Worm (Caenorhabditis elegans): ENCODE measurements around the gene let-99.

let-99 gene

DNA sequence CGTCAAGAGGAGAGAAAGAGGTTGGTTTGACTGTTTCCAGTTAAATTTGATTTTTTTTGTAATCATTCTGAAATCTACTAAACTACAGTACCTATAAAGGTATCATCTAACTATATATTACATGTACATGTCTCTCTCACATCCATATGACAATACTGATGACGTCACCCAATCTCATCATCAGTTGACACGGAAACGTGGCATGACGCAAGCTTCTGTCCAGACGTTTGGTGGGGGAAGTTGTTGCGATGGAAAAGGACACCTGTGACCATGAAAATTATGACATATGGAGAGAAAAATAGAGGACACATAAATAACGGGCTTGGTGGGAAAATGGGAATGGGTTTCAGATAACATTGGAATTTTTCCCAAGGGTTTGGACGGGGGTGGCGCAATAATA lies 18.6 kb upstream of the let-99 start:
- no peak for TF ChIP-seq scrt-1 (GFP tag; IDR thresholded peaks at IDR 0.05)
- TF ChIP-seq aly-1 (tag; optimal IDR thresholded peaks at IDR 0.05) = no peak
- no peak for TF ChIP-seq ceh-13 (GFP tag; optimal IDR thresholded peaks at IDR 0.05)
- TF ChIP-seq tra-4 (tag; optimal IDR thresholded peaks at IDR 0.05) = no peak
- TF ChIP-seq hmbx-1 (tag; optimal IDR thresholded peaks at IDR 0.05) = no peak
- no peak for TF ChIP-seq ama-1 (optimal IDR thresholded peaks at IDR 0.05)
- TF ChIP-seq ceh-36 (tag; optimal IDR thresholded peaks at IDR 0.05) = no peak
- TF ChIP-seq hnd-1 (tag; optimal IDR thresholded peaks at IDR 0.05) = no peak
- no peak for TF ChIP-seq hmg-4 (GFP tag; optimal IDR thresholded peaks at IDR 0.05)
- no peak for TF ChIP-seq B0310.2 (tag; optimal IDR thresholded peaks at IDR 0.05)
- TF ChIP-seq F13C5.2 (tag; optimal IDR thresholded peaks at IDR 0.05) = no peak
- no peak for TF ChIP-seq tbx-37 (GFP tag; conservative IDR thresholded peaks at IDR 0.05)
- TF ChIP-seq tbx-11 (GFP tag; IDR thresholded peaks at IDR 0.05) = no peak
- TF ChIP-seq flt-1 (GFP tag; IDR thresholded peaks at IDR 0.05) = no peak
- no peak for TF ChIP-seq sea-1 (GFP tag; conservative IDR thresholded peaks at IDR 0.05)
- no peak for TF ChIP-seq ets-7 (tag; optimal IDR thresholded peaks at IDR 0.05)
- TF ChIP-seq pes-1 (GFP tag; IDR thresholded peaks at IDR 0.05) = no peak

DNA sequence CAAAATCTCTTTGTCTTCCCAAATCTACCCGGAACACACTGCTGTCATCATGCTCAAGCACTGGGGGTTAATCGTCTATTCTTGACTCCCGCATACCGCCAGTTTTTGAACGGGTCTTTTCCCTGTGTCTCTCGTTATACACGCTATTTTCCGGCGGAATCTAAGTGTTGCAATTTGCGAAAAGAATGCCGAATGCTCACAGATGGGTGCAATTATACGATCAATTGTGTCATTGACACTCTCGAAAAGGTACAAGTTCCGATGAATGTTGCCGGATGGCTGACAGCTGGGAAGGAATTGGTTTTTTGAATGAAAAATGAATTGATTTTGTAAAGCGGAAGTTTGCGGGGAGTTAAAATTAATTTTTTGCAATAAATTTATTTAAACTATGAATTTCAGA lies 15.7 kb upstream of the let-99 start:
- TF ChIP-seq ceh-36 (tag; optimal IDR thresholded peaks at IDR 0.05) = no peak
- TF ChIP-seq tra-4 (tag; optimal IDR thresholded peaks at IDR 0.05) = no peak
- no peak for TF ChIP-seq sea-1 (GFP tag; conservative IDR thresholded peaks at IDR 0.05)
- TF ChIP-seq tbx-11 (GFP tag; IDR thresholded peaks at IDR 0.05) = no peak
- TF ChIP-seq F13C5.2 (tag; optimal IDR thresholded peaks at IDR 0.05) = no peak
- TF ChIP-seq pes-1 (GFP tag; IDR thresholded peaks at IDR 0.05) = no peak
- TF ChIP-seq hmg-4 (GFP tag; optimal IDR thresholded peaks at IDR 0.05) = no peak
- no peak for TF ChIP-seq aly-1 (tag; optimal IDR thresholded peaks at IDR 0.05)
- no peak for TF ChIP-seq ama-1 (optimal IDR thresholded peaks at IDR 0.05)
- TF ChIP-seq hmbx-1 (tag; optimal IDR thresholded peaks at IDR 0.05) = no peak

DNA sequence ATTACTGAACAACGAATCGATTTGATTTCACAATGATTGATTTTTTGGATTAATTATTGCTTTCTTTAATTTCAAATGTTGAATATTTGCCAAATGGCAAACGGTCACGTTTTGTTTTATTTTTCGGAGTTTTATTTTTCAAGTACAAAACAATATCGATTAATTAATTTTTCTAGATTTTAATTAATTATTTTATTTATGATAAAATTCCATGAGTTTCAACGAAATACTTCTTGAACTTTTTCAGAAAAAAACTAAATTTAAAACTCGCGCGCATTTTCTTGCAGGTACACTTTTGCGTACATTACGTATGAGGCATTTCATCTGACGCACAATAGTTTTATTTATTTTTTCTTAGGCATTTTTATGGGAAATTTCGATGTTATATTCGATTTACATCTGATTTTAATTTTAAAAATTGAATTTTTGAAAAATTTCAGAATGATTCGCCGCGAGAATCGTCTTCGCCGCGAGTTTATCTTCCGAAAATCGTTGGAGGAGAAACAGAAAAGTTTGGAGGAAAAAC lies 8.7 kb upstream of the let-99 start, which contains the start of the genes ZK795.2 and ZK795.3:
TSS of gene ZK795.2 (minus strand) at position 51 of the 526 bp plus-strand sequence.
TSS of gene ZK795.3 (plus strand) at position 441 of the 526 bp plus-strand sequence.
- TF ChIP-seq hnd-1 (tag; optimal IDR thresholded peaks at IDR 0.05) = no peak
- no peak for TF ChIP-seq hmg-4 (GFP tag; optimal IDR thresholded peaks at IDR 0.05)
- TF ChIP-seq flt-1 (GFP tag; IDR thresholded peaks at IDR 0.05) = no peak
- TF ChIP-seq aly-1 (tag; optimal IDR thresholded peaks at IDR 0.05) = no peak
- no peak for TF ChIP-seq ama-1 (optimal IDR thresholded peaks at IDR 0.05)
- no peak for TF ChIP-seq tbx-11 (GFP tag; IDR thresholded peaks at IDR 0.05)
- no peak for TF ChIP-seq ceh-13 (GFP tag; optimal IDR thresholded peaks at IDR 0.05)
- no peak for TF ChIP-seq tbx-37 (GFP tag; conservative IDR thresholded peaks at IDR 0.05)
- no peak for TF ChIP-seq tra-4 (tag; optimal IDR thresholded peaks at IDR 0.05)
- no peak for TF ChIP-seq ets-7 (tag; optimal IDR thresholded peaks at IDR 0.05)
- TF ChIP-seq ceh-36 (tag; optimal IDR thresholded peaks at IDR 0.05) = no peak
- no peak for TF ChIP-seq hmbx-1 (tag; optimal IDR thresholded peaks at IDR 0.05)
- TF ChIP-seq scrt-1 (GFP tag; IDR thresholded peaks at IDR 0.05) = no peak
- no peak for TF ChIP-seq sea-1 (GFP tag; conservative IDR thresholded peaks at IDR 0.05)
- TF ChIP-seq pes-1 (GFP tag; IDR thresholded peaks at IDR 0.05) = no peak
- no peak for TF ChIP-seq B0310.2 (tag; optimal IDR thresholded peaks at IDR 0.05)
- no peak for TF ChIP-seq F13C5.2 (tag; optimal IDR thresholded peaks at IDR 0.05)

DNA sequence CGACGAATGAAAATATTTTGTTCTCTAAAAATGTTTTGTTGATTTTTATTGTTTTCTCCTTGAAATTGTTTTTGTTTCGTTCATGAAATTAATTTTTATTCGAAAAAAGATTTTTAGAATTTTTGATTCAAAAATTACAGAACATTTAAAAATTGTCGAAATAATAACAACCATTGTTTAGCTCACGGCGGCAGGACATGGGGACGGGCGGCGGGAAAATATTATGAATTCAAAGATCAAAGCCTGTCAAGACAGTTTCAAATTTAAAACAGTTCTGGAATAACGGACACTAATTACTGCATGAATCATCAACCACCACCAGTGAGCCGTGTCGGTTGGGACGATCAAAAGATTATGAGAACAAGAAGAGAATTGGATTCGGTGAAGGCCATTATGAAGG lies 7.1 kb upstream of the let-99 start, which contains the start of gene snb-7:
TSS of gene snb-7 (plus strand) at position 301 of the 400 bp plus-strand sequence.
- TF ChIP-seq aly-1 (tag; optimal IDR thresholded peaks at IDR 0.05) (no peak), scrt-1 (GFP tag; IDR thresholded peaks at IDR 0.05) (no peak), B0310.2 (tag; optimal IDR thresholded peaks at IDR 0.05) (no peak), hnd-1 (tag; optimal IDR thresholded peaks at IDR 0.05) (no peak), ets-7 (tag; optimal IDR thresholded peaks at IDR 0.05) (no peak), hmg-4 (GFP tag; optimal IDR thresholded peaks at IDR 0.05) (no peak), ceh-36 (tag; optimal IDR thresholded peaks at IDR 0.05) (no peak), ama-1 (optimal IDR thresholded peaks at IDR 0.05) (no peak), hmbx-1 (tag; optimal IDR thresholded peaks at IDR 0.05) (no peak), flt-1 (GFP tag; IDR thresholded peaks at IDR 0.05) (no peak)

DNA sequence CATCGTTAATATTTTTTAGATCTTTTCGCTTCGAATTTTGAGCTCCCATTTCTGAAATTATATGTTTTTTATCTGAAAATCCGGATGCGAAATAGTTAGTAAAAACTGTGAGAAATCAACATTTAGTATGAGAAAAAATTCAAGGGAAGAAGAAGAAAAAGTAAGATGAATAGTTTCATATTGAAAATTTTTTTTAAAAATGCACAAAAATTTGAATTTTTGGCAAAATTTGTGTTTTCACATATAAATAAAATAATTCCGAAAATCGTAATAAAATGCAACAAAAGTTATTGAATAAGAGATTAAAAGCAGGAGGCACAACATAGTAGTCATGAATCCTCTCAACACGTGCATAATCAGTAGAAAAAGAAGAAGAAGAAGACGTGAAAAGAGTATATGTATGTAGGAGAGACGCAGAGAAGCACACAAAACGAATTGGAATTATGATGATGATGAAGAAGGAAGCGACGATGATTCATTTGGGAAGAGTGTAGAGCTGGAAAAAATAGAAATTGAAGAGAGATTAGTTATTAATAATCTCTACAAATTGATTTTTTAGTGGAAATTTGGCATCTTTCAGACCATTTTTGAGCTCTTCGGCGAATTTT lies 1.6 kb upstream of the let-99 start, which contains the start of gene eak-7:
TSS of gene eak-7 (minus strand) at position 51 of the 608 bp plus-strand sequence.
- TF ChIP-seq F13C5.2 (tag; optimal IDR thresholded peaks at IDR 0.05) = no peak
- no peak for TF ChIP-seq scrt-1 (GFP tag; IDR thresholded peaks at IDR 0.05)
- no peak for TF ChIP-seq hmbx-1 (tag; optimal IDR thresholded peaks at IDR 0.05)
- TF ChIP-seq B0310.2 (tag; optimal IDR thresholded peaks at IDR 0.05) = no peak
- no peak for TF ChIP-seq ceh-36 (tag; optimal IDR thresholded peaks at IDR 0.05)
- no peak for TF ChIP-seq hmg-4 (GFP tag; optimal IDR thresholded peaks at IDR 0.05)
- TF ChIP-seq tbx-37 (GFP tag; conservative IDR thresholded peaks at IDR 0.05) = no peak
- no peak for TF ChIP-seq ets-7 (tag; optimal IDR thresholded peaks at IDR 0.05)
- no peak for TF ChIP-seq ama-1 (optimal IDR thresholded peaks at IDR 0.05)
- no peak for TF ChIP-seq sea-1 (GFP tag; conservative IDR thresholded peaks at IDR 0.05)

DNA sequence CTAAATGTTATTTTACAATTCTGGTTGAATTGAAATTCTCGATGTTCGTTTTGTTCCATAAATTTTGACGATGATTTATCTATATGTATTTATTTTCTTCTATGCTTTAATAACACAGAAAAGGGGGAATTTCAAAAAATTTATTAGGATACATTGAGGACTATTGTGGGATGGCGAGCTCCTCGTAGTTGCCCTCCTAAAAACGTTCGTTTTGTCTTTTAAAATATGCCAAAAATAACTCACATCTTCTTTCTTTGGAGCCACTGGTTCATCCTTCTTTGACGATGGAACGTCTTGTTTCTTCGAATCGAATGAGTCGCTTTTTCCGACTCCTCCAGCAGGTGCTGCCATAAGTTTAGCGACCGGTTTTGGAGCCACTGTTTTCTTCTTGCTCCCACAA lies 2.9 kb downstream of the let-99 start:
- TF ChIP-seq scrt-1 (GFP tag; IDR thresholded peaks at IDR 0.05) (no peak), tbx-37 (GFP tag; conservative IDR thresholded peaks at IDR 0.05) (no peak), tra-4 (tag; optimal IDR thresholded peaks at IDR 0.05) (no peak), tbx-11 (GFP tag; IDR thresholded peaks at IDR 0.05) (no peak), hnd-1 (tag; optimal IDR thresholded peaks at IDR 0.05) (no peak), pes-1 (GFP tag; IDR thresholded peaks at IDR 0.05) (no peak), aly-1 (tag; optimal IDR thresholded peaks at IDR 0.05) (no peak), B0310.2 (tag; optimal IDR thresholded peaks at IDR 0.05) (no peak), ama-1 (optimal IDR thresholded peaks at IDR 0.05) (no peak), ceh-36 (tag; optimal IDR thresholded peaks at IDR 0.05) (no peak), sea-1 (GFP tag; conservative IDR thresholded peaks at IDR 0.05) (no peak), ets-7 (tag; optimal IDR thresholded peaks at IDR 0.05) (no peak), ceh-13 (GFP tag; optimal IDR thresholded peaks at IDR 0.05) (no peak)

DNA sequence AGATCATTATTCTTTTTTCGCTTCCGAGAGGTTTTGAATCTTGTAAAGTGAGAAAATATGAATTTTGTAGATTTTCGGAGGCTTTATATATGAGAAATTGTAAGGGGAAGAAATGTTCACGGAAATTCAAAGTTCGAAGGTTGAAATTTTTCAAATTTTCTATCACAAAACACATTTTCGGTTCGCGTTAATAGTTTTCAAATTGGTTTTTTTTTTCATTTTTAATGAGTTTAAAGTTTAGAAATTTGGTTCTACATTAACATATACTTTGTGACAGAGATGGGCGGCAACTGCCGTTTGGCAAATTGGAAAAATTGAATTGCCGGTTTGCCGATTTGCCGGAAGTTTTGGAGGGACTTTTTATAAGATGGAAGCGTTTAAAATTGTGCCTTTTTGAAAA lies 3.4 kb downstream of the let-99 start, which contains the start of gene K08E7.4:
TSS of gene K08E7.4 (minus strand) at position 101 of the 400 bp plus-strand sequence.
- TF ChIP-seq tbx-37 (GFP tag; conservative IDR thresholded peaks at IDR 0.05) (no peak), sea-1 (GFP tag; conservative IDR thresholded peaks at IDR 0.05) (no peak), hmbx-1 (tag; optimal IDR thresholded peaks at IDR 0.05) (no peak), F13C5.2 (tag; optimal IDR thresholded peaks at IDR 0.05) (no peak), hmg-4 (GFP tag; optimal IDR thresholded peaks at IDR 0.05) (no peak), flt-1 (GFP tag; IDR thresholded peaks at IDR 0.05) (no peak), pes-1 (GFP tag; IDR thresholded peaks at IDR 0.05) (no peak), scrt-1 (GFP tag; IDR thresholded peaks at IDR 0.05) (no peak), B0310.2 (tag; optimal IDR thresholded peaks at IDR 0.05) (no peak), aly-1 (tag; optimal IDR thresholded peaks at IDR 0.05) (no peak), ceh-13 (GFP tag; optimal IDR thresholded peaks at IDR 0.05) (no peak), ceh-36 (tag; optimal IDR thresholded peaks at IDR 0.05) (no peak)
